Fruit fly (Drosophila melanogaster): ENCODE results near the gene CG9331.
A peak's percentile ranks its signal among the peaks of the same experiment; 100 is the strongest.

The CG9331 gene

DNA sequence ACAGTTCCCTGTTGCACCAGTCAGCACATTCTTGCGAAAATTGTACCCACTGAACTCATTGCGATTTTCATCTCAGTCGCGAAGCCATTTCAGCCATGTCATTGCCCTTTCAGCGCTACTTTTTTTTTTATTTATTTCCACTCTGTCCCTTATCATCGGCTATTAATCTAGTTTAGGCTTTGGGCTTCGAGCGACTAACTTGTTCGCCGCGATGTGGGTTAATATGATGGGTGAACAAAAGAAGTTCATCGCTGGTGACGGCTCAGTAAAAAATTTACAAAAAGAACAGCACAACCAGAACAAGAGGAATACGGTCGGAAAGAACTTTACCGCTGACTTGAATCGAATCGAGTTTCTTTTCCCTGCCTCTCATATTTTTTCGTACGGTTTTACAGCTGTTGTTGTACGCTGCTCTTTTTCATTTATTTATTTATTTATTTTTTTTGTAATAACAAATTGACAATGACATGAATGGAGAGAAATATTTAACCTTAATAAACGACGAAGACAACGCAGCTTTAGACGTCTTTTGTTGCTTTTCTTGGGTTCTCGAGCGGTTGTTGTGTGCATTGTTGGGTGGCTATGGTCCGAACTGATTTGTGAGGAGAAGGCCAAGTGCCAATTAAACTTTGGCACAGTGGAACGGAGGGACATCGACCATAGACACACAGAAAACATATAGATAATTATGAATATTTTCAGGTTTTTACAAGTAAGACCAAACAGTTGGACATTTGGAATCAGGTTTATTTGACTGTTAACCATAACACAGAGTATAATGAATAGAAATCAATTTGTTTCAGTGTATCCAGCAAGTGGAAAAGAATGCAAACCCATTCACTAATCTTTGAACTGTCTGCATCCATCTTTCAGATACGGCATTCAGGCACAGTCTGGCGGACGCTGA is 10.1 kb upstream of the CG9331 start (continued):
- no peak for TF ChIP-seq yki (optimal IDR thresholded peaks at IDR 0.05)
- TF ChIP-seq Med (GFP tag) = peak; percentile 42
- TF ChIP-seq esg (GFP tag; conservative IDR thresholded peaks at IDR 0.05) = no peak
- TF ChIP-seq nom (GFP tag; optimal IDR thresholded peaks at IDR 0.05) = peak; percentile 78

DNA sequence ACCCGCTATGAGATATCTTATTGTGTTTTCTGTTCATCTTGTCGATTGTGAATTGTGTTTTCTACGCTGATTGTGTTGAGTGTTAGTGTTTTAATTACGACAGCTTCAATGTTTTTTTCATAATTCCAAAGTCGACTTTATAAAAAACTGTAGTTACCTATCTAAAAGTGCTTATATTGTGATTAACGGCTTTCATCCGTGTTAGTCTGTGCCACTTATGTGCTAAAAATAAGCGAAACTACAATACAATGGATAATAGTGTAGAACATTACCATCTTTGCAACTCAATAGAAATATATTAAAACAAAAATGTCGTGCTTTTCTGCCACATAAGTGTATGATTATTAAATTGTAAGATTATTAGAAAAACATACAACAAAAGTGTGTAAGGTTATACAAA is 6.5 kb upstream of the CG9331 start, which contains the start of gene CG33322:
TSS of gene CG33322 (minus strand) at position 101 of the 400 bp plus-strand sequence.
- TF ChIP-seq slp2 (GFP tag; optimal IDR thresholded peaks at IDR 0.05) (no peak), ac (GFP tag; optimal IDR thresholded peaks at IDR 0.05) (no peak)

- TF ChIP-seq Blimp-1 (GFP tag; optimal IDR thresholded peaks at IDR 0.05) (no peak), ase (GFP tag; IDR thresholded peaks at IDR 0.05) (no peak), CG7556 (GFP tag; optimal IDR thresholded peaks at IDR 0.05) (no peak), Trl (optimal IDR thresholded peaks at IDR 0.05) (no peak), Trl (GFP tag; optimal IDR thresholded peaks at IDR 0.05) (no peak), lmd (GFP tag; IDR thresholded peaks at IDR 0.05) (no peak), phol (tag; optimal IDR thresholded peaks at IDR 0.05) (no peak), trem (tag; optimal IDR thresholded peaks at IDR 0.05) (no peak), gce (GFP tag; IDR thresholded peaks at IDR 0.05) (no peak), CG5245 (GFP tag; optimal IDR thresholded peaks at IDR 0.05) (no peak), Xbp1 (GFP tag; optimal IDR thresholded peaks at IDR 0.05) (no peak), CG6272 (GFP tag; IDR thresholded peaks at IDR 0.05) (no peak), mld (GFP tag; IDR thresholded peaks at IDR 0.05; ENCODE audit: partially characterized antibody) (no peak), CG11696 (GFP tag; IDR thresholded peaks at IDR 0.05) (no peak), CG12104 (GFP tag; optimal IDR thresholded peaks at IDR 0.05) (no peak), CG15601 (tag; optimal IDR thresholded peaks at IDR 0.05) (no peak), stc (GFP tag; IDR thresholded peaks at IDR 0.05) (no peak), zen (tag; optimal IDR thresholded peaks at IDR 0.05) (no peak), CG6175 (GFP tag; IDR thresholded peaks at IDR 0.05) (no peak), CG9215 (GFP tag; IDR thresholded peaks at IDR 0.05) (no peak)
Observed at dm6 chr2L:20817170-20817569, 5.5 kb upstream of the CG9331 start, which contains the start of gene CheB38b. Gene CheB38b (minus strand): TSS chr2L:20817270.

- TF ChIP-seq HLH3B (GFP tag; IDR thresholded peaks at IDR 0.05) (no peak), Dp (GFP tag; optimal IDR thresholded peaks at IDR 0.05) (no peak), lmd (GFP tag; IDR thresholded peaks at IDR 0.05) (no peak), Blimp-1 (GFP tag; optimal IDR thresholded peaks at IDR 0.05) (no peak), grn (GFP tag; optimal IDR thresholded peaks at IDR 0.05) (no peak), CG17186 (GFP tag; optimal IDR thresholded peaks at IDR 0.05) (no peak), onecut (GFP tag; IDR thresholded peaks at IDR 0.05) (no peak), CG31388 (GFP tag; optimal IDR thresholded peaks at IDR 0.05) (no peak), Poxn (GFP tag; IDR thresholded peaks at IDR 0.05) (no peak), tio (GFP tag; optimal IDR thresholded peaks at IDR 0.05) (no peak), Jarid2 (GFP tag; optimal IDR thresholded peaks at IDR 0.05) (no peak), pita (GFP tag; optimal IDR thresholded peaks at IDR 0.05) (no peak), CG12155 (GFP tag; optimal IDR thresholded peaks at IDR 0.05) (no peak), da (GFP tag; optimal IDR thresholded peaks at IDR 0.05) (no peak), CG7963 (GFP tag; IDR thresholded peaks at IDR 0.05; ENCODE audit: partially characterized antibody) (no peak), CG34224 (GFP tag; IDR thresholded peaks at IDR 0.05; ENCODE audit: partially characterized antibody) (no peak), CG15479 (GFP tag; optimal IDR thresholded peaks at IDR 0.05) (no peak), CG7987 (GFP tag; optimal IDR thresholded peaks at IDR 0.05) (no peak), Oaz (GFP tag; IDR thresholded peaks at IDR 0.05) (no peak)
Observed at dm6 chr2L:20818432-20818831, 4.2 kb upstream of the CG9331 start, which contains the start of gene CheB38a. Gene CheB38a (minus strand): TSS chr2L:20818532.

Data from whole organism, embryonic.